Fruit fly (Drosophila melanogaster): ENCODE measurements around the gene ush.

- TF ChIP-seq Asciz (GFP tag; optimal IDR thresholded peaks at IDR 0.05) (no peak), dan (GFP tag; IDR thresholded peaks at IDR 0.05) (no peak), psq (GFP tag; optimal IDR thresholded peaks at IDR 0.05) (no peak), CG4328 (GFP tag; optimal IDR thresholded peaks at IDR 0.05) (no peak), CG5180 (GFP tag; optimal IDR thresholded peaks at IDR 0.05) (no peak), CG13424 (tag; optimal IDR thresholded peaks at IDR 0.05) (no peak), CG17802 (tag; optimal IDR thresholded peaks at IDR 0.05) (no peak), br (optimal IDR thresholded peaks at IDR 0.05) (no peak), pita (GFP tag; optimal IDR thresholded peaks at IDR 0.05) (no peak), stwl (tag; optimal IDR thresholded peaks at IDR 0.05) (no peak), p53 (GFP tag; optimal IDR thresholded peaks at IDR 0.05) (no peak), CG8290 (GFP tag; optimal IDR thresholded peaks at IDR 0.05) (no peak), CG8290 (tag; optimal IDR thresholded peaks at IDR 0.05) (no peak), wor (GFP tag; IDR thresholded peaks at IDR 0.05) (no peak)
Observed at dm6 chr2L:527689-528088, 51.7 kb downstream of the ush start.

Data from whole organism, embryonic.